Worm (Caenorhabditis elegans) whole organism, L4/young adult: Measurements from ENCODE around the gene wrk-1.
"Not testable (repeated sequence)": the region's sequence is repeated elsewhere in the genome, so short reads cannot be mapped to it uniquely, and the experiment has no call there.

Experiments
- W03F9.2 ChIP-seq: fragments of 150-350 bp; optimal IDR thresholded peaks from 2 replicates; lab custom pipeline; 2014; ENCODE audit warnings: missing biosample characterization, missing genetic modification characterization
- dao-5 ChIP-seq: sonication (generic microtip); optimal IDR thresholded peaks from 2 replicates; lab custom pipeline; 2016; ENCODE audit warnings: missing genotype, missing genetic modification characterization, moderate library complexity, missing compliant biosample characterization
- him-1 ChIP-seq: sonication (generic microtip); optimal IDR thresholded peaks from 2 replicates; lab custom pipeline; 2016; ENCODE audit warnings: missing genotype, missing genetic modification reagents, missing genetic modification characterization, missing compliant biosample characterization

The wrk-1 gene

ce11 chrX:8418382-8418781, 26.0 kb upstream of the wrk-1 start, which contains the start of gene spp-13:
Gene spp-13 (minus strand): TSS chrX:8418524.
- no peak for TF ChIP-seq dao-5 (tag; lab: Kevin White, UChicago)
- no peak for TF ChIP-seq W03F9.2 (tag; lab: Kevin White, UChicago)
- no peak for TF ChIP-seq him-1 (tag; lab: Kevin White, UChicago)

- no peak for TF ChIP-seq W03F9.2 (tag; lab: Kevin White, UChicago)
- TF ChIP-seq him-1 (tag; lab: Kevin White, UChicago): no peak
Observed at ce11 chrX:8417727-8418126, 25.3 kb upstream of the wrk-1 start.

ce11 chrX:8416819-8417218, 24.4 kb upstream of the wrk-1 start, which contains the start of gene ced-8:
Gene ced-8 (minus strand): TSS chrX:8416919.
- no peak for TF ChIP-seq W03F9.2 (tag; lab: Kevin White, UChicago)
- no peak for TF ChIP-seq him-1 (tag; lab: Kevin White, UChicago)
- no peak for TF ChIP-seq dao-5 (tag; lab: Kevin White, UChicago)

DNA sequence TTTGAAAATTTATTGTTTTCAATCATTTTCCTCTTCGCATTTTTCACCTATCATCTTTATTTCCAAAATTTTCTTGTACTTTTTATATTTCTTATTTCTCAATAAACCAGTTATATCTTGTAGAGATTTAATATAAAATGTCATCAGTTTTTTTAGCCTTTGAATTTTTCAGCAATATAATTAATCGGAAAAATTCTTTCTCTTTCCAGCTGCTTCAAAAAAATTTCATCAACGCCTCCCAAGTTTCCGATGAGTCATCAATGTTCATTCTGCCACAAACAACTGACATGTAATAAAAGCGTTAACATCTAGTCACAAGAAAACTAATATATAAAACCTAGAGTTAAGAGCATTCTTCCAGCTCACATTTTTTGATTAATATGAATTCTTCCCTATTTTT, 20.7 kb upstream of the wrk-1 start, which contains the start of gene F08F1.4:
Gene F08F1.4 (plus strand): TSS at position 301 of the 400 bp plus-strand sequence.
- TF ChIP-seq W03F9.2 (tag; lab: Kevin White, UChicago) (no peak), dao-5 (tag; lab: Kevin White, UChicago) (no peak), him-1 (tag; lab: Kevin White, UChicago) (no peak)

ce11 chrX:8410754-8411153, 18.4 kb upstream of the wrk-1 start, which contains the start of gene F08F1.9:
Gene F08F1.9 (minus strand): TSS chrX:8410854.
- not testable (repeated sequence) for TF ChIP-seq him-1, dao-5, W03F9.2 (tag; lab: Kevin White, UChicago)

DNA sequence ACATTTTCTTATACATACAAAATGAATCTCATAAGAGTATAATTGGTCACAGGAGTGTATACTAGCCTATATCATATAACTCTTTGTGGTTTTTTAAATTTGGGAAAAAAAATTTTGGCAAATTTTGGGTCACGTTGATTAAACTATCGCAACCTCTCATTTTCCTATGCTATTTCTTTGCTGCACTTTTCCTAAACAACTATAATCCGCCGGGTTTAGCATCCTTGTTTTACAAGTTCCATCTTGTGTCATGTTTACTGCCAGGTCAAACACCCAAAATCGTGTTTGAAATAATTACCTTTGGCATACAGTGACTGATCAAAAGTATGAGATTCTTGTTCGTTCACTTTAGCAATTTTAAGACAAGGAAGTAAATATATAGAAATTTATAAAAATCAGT, 15.9 kb upstream of the wrk-1 start, which contains the start of gene sulp-3:
Gene sulp-3 (minus strand): TSS at position 101 of the 400 bp plus-strand sequence.
- no peak for TF ChIP-seq W03F9.2 (tag; lab: Kevin White, UChicago)
- TF ChIP-seq dao-5 (tag; lab: Kevin White, UChicago): no peak
- no peak for TF ChIP-seq him-1 (tag; lab: Kevin White, UChicago)

DNA sequence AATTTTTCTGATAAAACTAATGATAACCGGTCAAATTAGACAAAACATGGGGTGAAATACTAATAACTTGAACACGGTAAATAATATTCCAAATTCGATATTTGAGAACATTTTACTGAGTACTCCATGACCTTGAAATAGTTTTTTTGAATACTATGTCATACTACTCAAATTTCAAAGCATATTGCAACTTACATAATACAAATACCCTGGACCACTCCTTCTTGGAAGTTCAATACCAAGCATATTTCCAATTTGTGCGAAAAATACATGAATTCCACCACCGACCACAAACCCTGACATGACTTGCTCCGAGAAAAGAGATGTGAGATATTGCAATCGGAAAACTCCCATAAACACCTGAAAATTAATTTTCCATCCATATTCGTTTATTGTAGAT, 14.4 kb upstream of the wrk-1 start:
- TF ChIP-seq dao-5 (tag; lab: Kevin White, UChicago): no peak
- no peak for TF ChIP-seq W03F9.2 (tag; lab: Kevin White, UChicago)
- TF ChIP-seq him-1 (tag; lab: Kevin White, UChicago): no peak

DNA sequence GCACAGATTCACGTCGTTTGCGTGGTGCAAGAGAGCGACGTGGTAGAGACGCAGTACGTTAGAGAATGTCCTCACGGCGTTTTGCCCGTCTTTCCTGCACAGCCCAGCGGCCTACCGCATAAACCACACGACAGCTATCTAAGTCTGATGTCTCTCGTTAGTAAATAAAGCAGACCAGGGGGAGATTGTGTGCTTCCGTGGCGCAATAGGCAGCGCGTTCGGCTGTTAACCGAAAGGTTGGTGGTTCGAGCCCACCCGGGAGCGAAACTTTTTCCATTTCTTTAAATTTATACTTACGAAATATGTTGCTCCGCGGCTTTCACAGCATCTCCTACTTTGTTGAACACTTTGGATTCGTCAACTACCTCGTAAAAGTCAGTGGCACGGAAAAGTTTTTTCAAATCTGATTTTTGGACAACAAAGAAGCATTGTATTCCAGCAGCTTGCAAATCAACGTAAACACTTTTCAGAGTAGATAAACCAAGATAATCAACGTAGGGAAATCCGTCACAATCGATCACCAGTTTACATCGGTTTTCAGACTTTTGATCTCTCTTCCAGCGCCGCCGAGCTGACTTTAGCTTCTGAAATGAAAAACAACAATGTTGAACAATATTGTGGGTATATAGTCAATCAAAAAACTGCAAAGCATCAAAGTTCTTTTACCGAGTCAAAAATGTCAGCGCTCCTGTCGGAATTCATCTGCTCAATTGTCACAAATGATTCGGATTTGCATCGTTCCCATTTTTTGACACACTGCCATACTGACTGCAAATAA, 12.1 kb upstream of the wrk-1 start:
- TF ChIP-seq W03F9.2 (tag; lab: Kevin White, UChicago) (peak; percentile 63), him-1 (tag; lab: Kevin White, UChicago) (peak; percentile 93), dao-5 (tag; lab: Kevin White, UChicago) (peak; percentile 93)

DNA sequence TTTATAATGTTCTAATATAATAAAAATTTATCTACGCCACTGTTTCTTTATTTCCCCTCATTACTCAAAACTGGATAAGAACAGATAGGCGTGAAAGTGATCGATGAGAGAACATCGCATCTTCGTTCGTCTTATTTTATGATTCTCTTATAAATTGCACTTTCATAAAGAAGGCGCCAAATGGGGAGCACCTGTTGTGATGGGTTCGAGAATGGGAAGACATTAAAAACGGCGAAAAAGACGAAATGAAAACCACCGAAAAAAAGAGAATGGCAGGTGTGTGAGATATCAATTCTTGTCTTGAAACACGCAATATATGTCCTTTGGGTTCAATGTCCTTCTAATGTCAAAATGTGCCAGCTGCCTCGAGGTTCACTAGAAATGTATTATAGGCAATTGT, 1.9 kb upstream of the wrk-1 start:
- TF ChIP-seq him-1 (tag; lab: Kevin White, UChicago): no peak
- TF ChIP-seq W03F9.2 (tag; lab: Kevin White, UChicago): no peak
- no peak for TF ChIP-seq dao-5 (tag; lab: Kevin White, UChicago)

DNA sequence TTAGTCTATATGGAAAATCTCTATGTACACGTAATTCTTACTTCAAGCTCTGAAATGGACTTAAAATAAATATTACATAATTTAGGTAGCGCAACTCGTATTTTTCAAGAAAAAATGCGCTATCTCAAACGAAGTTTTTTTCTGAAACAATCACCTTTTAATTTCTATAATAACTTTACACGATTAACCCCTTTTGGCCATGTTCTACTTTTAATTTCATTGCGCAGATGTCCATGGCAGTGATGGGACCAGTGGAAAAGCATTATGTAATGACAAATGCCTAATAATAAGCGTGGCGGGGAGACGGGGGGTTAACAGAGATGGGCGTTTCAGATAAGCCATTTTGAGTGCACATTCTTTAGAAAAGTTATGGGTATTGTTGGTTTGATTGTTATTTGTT, 884 bp downstream of the wrk-1 start:
- TF ChIP-seq dao-5 (tag; lab: Kevin White, UChicago) (no peak), him-1 (tag; lab: Kevin White, UChicago) (no peak), W03F9.2 (tag; lab: Kevin White, UChicago) (no peak)

ce11 chrX:8390508-8390907, 1.9 kb downstream of the wrk-1 start:
- no peak for TF ChIP-seq him-1 (tag; lab: Kevin White, UChicago)
- TF ChIP-seq dao-5 (tag; lab: Kevin White, UChicago): no peak
- no peak for TF ChIP-seq W03F9.2 (tag; lab: Kevin White, UChicago)

DNA sequence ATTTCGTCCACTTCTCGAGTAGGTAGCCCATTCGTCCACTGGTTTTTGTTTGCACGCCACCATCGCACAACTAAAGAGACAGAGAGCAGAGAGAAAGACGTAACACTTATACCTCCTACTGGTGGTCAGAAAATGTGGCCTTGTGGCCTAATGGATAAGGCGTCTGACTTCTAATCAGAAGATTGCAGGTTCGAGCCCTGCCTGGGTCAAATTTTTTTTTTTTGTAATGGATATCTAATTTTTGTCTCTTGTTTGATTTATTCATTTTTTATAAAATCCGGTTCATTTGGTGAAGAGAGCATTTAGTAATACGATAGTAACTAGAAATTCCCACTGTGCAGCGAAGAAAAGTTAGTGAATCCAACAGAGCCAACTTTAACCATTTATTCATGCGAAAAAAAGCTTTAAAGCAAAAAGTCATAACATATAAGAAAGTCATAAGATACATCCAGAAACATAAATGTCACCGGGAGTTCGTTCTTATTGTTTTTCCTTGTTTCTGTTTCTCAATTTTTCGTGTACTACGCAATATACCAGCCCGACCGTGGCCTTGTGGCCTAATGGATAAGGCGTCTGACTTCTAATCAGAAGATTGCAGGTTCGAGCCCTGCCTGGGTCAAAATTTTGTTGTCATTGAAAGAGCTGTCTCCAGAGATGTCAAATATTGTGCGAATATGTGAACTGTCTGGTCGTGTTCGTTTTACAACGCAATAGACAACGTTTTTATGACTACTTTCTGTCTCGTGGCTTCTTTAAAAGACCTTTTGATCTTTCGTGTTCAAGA, 6.1 kb downstream of the wrk-1 start:
- peak; percentile 53 for TF ChIP-seq him-1 (tag; lab: Kevin White, UChicago)
- TF ChIP-seq dao-5 (tag; lab: Kevin White, UChicago): no peak
- no peak for TF ChIP-seq W03F9.2 (tag; lab: Kevin White, UChicago)

DNA sequence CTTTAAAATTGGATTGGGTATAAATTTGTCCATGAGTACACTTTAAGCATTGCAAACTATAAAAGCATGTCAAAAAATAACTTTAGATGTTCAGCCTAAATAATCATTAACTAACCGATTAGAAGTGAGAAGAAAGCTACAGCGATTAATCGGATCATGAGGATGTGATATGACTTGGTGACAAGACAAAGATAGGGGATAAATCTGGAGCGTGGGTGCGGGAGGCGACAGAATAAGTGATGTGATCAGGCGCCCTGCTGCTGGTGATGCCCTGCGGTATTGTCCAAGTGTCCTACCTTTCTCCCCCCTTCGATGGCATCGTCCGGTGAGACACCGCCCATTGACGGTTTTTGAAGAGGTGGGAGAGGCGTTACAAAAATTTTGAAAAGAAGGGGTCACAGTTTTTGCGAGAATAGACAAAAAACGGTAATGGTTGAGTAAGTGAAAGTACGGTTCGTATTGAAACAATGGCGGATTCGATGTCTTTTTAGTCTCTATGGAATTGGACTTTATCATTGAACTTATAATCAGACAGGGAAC, 7.7 kb downstream of the wrk-1 start, which contains the start of gene F41D9.2:
Gene F41D9.2 (minus strand): TSS at position 304 of the 540 bp plus-strand sequence.
- TF ChIP-seq W03F9.2 (tag; lab: Kevin White, UChicago) (no peak), him-1 (tag; lab: Kevin White, UChicago) (no peak), dao-5 (tag; lab: Kevin White, UChicago) (no peak)
